Worm (Caenorhabditis elegans) whole organism, L1 larva: ENCODE results near the gene C48B4.13.

ENCODE experiments used
- C16A3.4 ChIP-seq: fragments of 150-350 bp; optimal IDR thresholded peaks from 2 replicates; lab custom pipeline; 2014; ENCODE audit warnings: missing biosample characterization, missing genetic modification characterization
- C34B4.2 ChIP-seq: sonication (generic microtip); optimal IDR thresholded peaks from 2 replicates; lab custom pipeline; 2017; ENCODE audit warnings: mild to moderate bottlenecking, missing genetic modification characterization, missing compliant biosample characterization
- F16B12.6 ChIP-seq: fragments of 150-350 bp; optimal IDR thresholded peaks from 2 replicates; lab custom pipeline; 2014; ENCODE audit warnings: missing biosample characterization, missing genetic modification characterization
- Y116A8C.19 ChIP-seq: sonication (generic microtip); optimal IDR thresholded peaks from 2 replicates; lab custom pipeline; 2016; ENCODE audit warnings: missing compliant biosample characterization, missing genetic modification characterization, borderline replicate concordance
- ceh-82 ChIP-seq, 3 experiments: fragments of 150-350 bp in 1 of 3; sonication (generic microtip) in 2 of 3; optimal IDR thresholded peaks; 2 replicates each; lab custom pipeline; 2014 to 2017; ENCODE audit warnings: missing biosample characterization in 3 of 3, missing genetic modification characterization in 3 of 3
- ceh-88 ChIP-seq: fragments of 200-800 bp; sonication (Bioruptor generic); IDR thresholded peaks from 2 replicates; pipeline ENCODE4 v1.3.6; 2022; ENCODE audit warnings: missing genetic modification characterization, missing compliant biosample characterization
- dpl-1 ChIP-seq, 3 experiments: fragments of 150-350 bp in 2 of 3; sonication (generic microtip) in 1 of 3; optimal IDR thresholded peaks; 2 replicates each; lab custom pipeline; 2014 to 2017; ENCODE audit warnings: missing biosample characterization in 3 of 3, missing genetic modification characterization in 3 of 3, missing genetic modification reagents in 3 of 3
- efl-1 ChIP-seq, 4 experiments: fragments of 150-350 bp; optimal IDR thresholded peaks in 3 of 4; peaks in 1 of 4; 1 replicate in 1 of 4; 2 replicates in 3 of 4; lab custom pipeline; 2014; ENCODE audit warnings: missing biosample characterization in 2 of 4, missing genetic modification characterization in 2 of 4, missing genetic modification reagents in 2 of 4
- efl-3 ChIP-seq: fragments of 200-800 bp; sonication (Bioruptor generic); optimal IDR thresholded peaks from 2 replicates; lab custom pipeline; 2018; ENCODE audit warnings: mild to moderate bottlenecking, missing genetic modification characterization, missing compliant biosample characterization
- elt-2 ChIP-seq: sonication (generic microtip); optimal IDR thresholded peaks from 2 replicates; lab custom pipeline; 2016; ENCODE audit warnings: missing genetic modification characterization, mild to moderate bottlenecking, inconsistent platforms, missing compliant biosample characterization, missing genetic modification reagents
- elt-3 ChIP-seq, 6 experiments: fragments of 150-350 bp in 1 of 6; sonication (generic microtip); optimal IDR thresholded peaks; 2 replicates each; lab custom pipeline; 2017 to 2018; ENCODE audit warnings: missing biosample characterization in 6 of 6, missing genetic modification characterization in 6 of 6, inconsistent platforms in 1 of 6
- fkh-10 ChIP-seq: sonication (generic microtip); optimal IDR thresholded peaks from 2 replicates; lab custom pipeline; 2017; ENCODE audit warnings: missing biosample characterization, missing genetic modification reagents, missing genetic modification characterization
- fkh-4 ChIP-seq: sonication (generic microtip); optimal IDR thresholded peaks from 2 replicates; lab custom pipeline; 2016; ENCODE audit warnings: missing compliant biosample characterization, missing genetic modification characterization, borderline replicate concordance
- fkh-8 ChIP-seq: sonication (generic microtip); optimal IDR thresholded peaks from 2 replicates; lab custom pipeline; 2016; ENCODE audit warnings: mild to moderate bottlenecking, missing genetic modification characterization, missing compliant biosample characterization
- fos-1 ChIP-seq: fragments of 150-350 bp; optimal IDR thresholded peaks from 2 replicates; lab custom pipeline; 2014; ENCODE audit warnings: missing biosample characterization, missing genetic modification characterization
- irx-1 ChIP-seq: sonication (generic microtip); optimal IDR thresholded peaks from 2 replicates; lab custom pipeline; 2016; ENCODE audit warnings: missing genetic modification characterization, missing compliant biosample characterization
- isw-1 ChIP-seq: fragments of 200-800 bp; sonication (Bioruptor generic); IDR thresholded peaks from 2 replicates; pipeline ENCODE4 v1.3.6; 2022; ENCODE audit warnings: missing genetic modification characterization, missing compliant biosample characterization
- jun-1 ChIP-seq: fragments of 150-350 bp; optimal IDR thresholded peaks from 2 replicates; lab custom pipeline; 2014; ENCODE audit warnings: missing biosample characterization, missing genetic modification reagents, missing genetic modification characterization
- lin-14 ChIP-seq: fragments of 200-800 bp; sonication (Bioruptor generic); optimal IDR thresholded peaks from 2 replicates; lab custom pipeline; 2018; ENCODE audit warnings: mild to moderate bottlenecking, missing genetic modification characterization, moderate library complexity, missing compliant biosample characterization
- lin-15B ChIP-seq: fragments of 150-350 bp; sonication (generic microtip); optimal IDR thresholded peaks from 3 replicates; lab custom pipeline; 2014; ENCODE audit warnings: missing biosample characterization, missing genetic modification characterization
- lin-35 ChIP-seq, 2 experiments: fragments of 150-350 bp; optimal IDR thresholded peaks; 2 replicates each; lab custom pipeline; 2014; ENCODE audit warnings: missing biosample characterization in 2 of 2, missing genetic modification characterization in 2 of 2, missing genetic modification reagents in 2 of 2
- lin-39 ChIP-seq: fragments of 150-350 bp; optimal IDR thresholded peaks from 2 replicates; lab custom pipeline; 2014; ENCODE audit warnings: missing biosample characterization, missing genetic modification reagents, missing genetic modification characterization
- lir-3 ChIP-seq: sonication (generic microtip); optimal IDR thresholded peaks from 2 replicates; lab custom pipeline; 2016; ENCODE audit warnings: mild to moderate bottlenecking, missing genetic modification characterization, moderate library complexity, missing compliant biosample characterization; ENCODE audit not compliant: poor library complexity
- lsy-2 ChIP-seq, 2 experiments: fragments of 150-350 bp; optimal IDR thresholded peaks; 2 replicates each; lab custom pipeline; 2014; ENCODE audit warnings: missing biosample characterization in 2 of 2, missing genetic modification characterization in 2 of 2
- mab-9 ChIP-seq: fragments of 200-800 bp; sonication (Bioruptor generic); IDR thresholded peaks from 2 replicates; pipeline ENCODE4 v1.3.6; 2022; ENCODE audit warnings: missing genetic modification reagents, missing genetic modification characterization, missing compliant biosample characterization
- mep-1 ChIP-seq: fragments of 150-350 bp; optimal IDR thresholded peaks from 2 replicates; lab custom pipeline; 2014; ENCODE audit warnings: missing biosample characterization, missing genetic modification characterization
- nhr-11 ChIP-seq: fragments of 150-350 bp; optimal IDR thresholded peaks from 2 replicates; lab custom pipeline; 2014; ENCODE audit warnings: missing biosample characterization, missing genetic modification characterization
- nhr-19 ChIP-seq: fragments of 200-800 bp; sonication (Bioruptor generic); conservative IDR thresholded peaks from 2 replicates; pipeline ENCODE4 v1.3.6; 2022; ENCODE audit warnings: missing genetic modification characterization, missing compliant biosample characterization
- nhr-20 ChIP-seq: sonication (generic microtip); optimal IDR thresholded peaks from 2 replicates; lab custom pipeline; 2016; ENCODE audit warnings: mild to moderate bottlenecking, missing genetic modification characterization, missing compliant biosample characterization
- nhr-47 ChIP-seq: sonication (generic microtip); optimal IDR thresholded peaks from 2 replicates; lab custom pipeline; 2016; ENCODE audit warnings: mild to moderate bottlenecking, missing genetic modification characterization, moderate library complexity, missing compliant biosample characterization
- nhr-85 ChIP-seq: sonication (generic microtip); peaks from one replicate; lab custom pipeline; 2016; ENCODE audit warnings: missing genetic modification characterization, inconsistent platforms, missing compliant biosample characterization
- nhr-90 ChIP-seq: sonication (generic microtip); optimal IDR thresholded peaks from 2 replicates; lab custom pipeline; 2016; ENCODE audit warnings: mild to moderate bottlenecking, missing genetic modification characterization, missing compliant biosample characterization; ENCODE audit not compliant: poor library complexity
- pqm-1 ChIP-seq: sonication (generic microtip); optimal IDR thresholded peaks from 3 replicates; lab custom pipeline; 2017; ENCODE audit warnings: missing biosample characterization, missing genetic modification characterization
- rnt-1 ChIP-seq: sonication (generic microtip); optimal IDR thresholded peaks from 2 replicates; lab custom pipeline; 2016; ENCODE audit warnings: mild to moderate bottlenecking, missing genetic modification characterization, moderate library complexity, missing compliant biosample characterization
- skn-1 ChIP-seq: fragments of 150-350 bp; optimal IDR thresholded peaks from 2 replicates; lab custom pipeline; 2014; ENCODE audit warnings: missing biosample characterization, missing genetic modification characterization
- sox-4 ChIP-seq: sonication (generic microtip); optimal IDR thresholded peaks from 2 replicates; lab custom pipeline; 2016; ENCODE audit warnings: missing genetic modification characterization, missing compliant biosample characterization
- sptf-1 ChIP-seq: fragments of 150-350 bp; optimal IDR thresholded peaks from 2 replicates; lab custom pipeline; 2014; ENCODE audit warnings: missing biosample characterization, missing genetic modification characterization
- swsn-7 ChIP-seq: sonication (generic microtip); optimal IDR thresholded peaks from 2 replicates; lab custom pipeline; 2016; ENCODE audit warnings: missing genetic modification characterization, missing compliant biosample characterization
- tbx-2 ChIP-seq: sonication (generic microtip); optimal IDR thresholded peaks from 2 replicates; lab custom pipeline; 2016; ENCODE audit warnings: missing genetic modification characterization, missing compliant biosample characterization
- tlp-1 ChIP-seq: fragments of 150-350 bp; optimal IDR thresholded peaks from 2 replicates; lab custom pipeline; 2014; ENCODE audit warnings: missing biosample characterization, missing genetic modification characterization
- unc-98 ChIP-seq: fragments of 200-800 bp; sonication (Bioruptor generic); IDR thresholded peaks from 2 replicates; pipeline ENCODE4 v1.3.6; 2022; ENCODE audit warnings: missing genetic modification characterization, missing compliant biosample characterization
- zag-1 ChIP-seq: fragments of 150-350 bp; optimal IDR thresholded peaks from 2 replicates; lab custom pipeline; 2014; ENCODE audit warnings: missing biosample characterization, missing genetic modification characterization
- zip-4 ChIP-seq: fragments of 200-800 bp; sonication (Bioruptor generic); optimal IDR thresholded peaks from 2 replicates; lab custom pipeline; 2018; ENCODE audit warnings: mild to moderate bottlenecking, missing genetic modification characterization, moderate library complexity, missing compliant biosample characterization
- ztf-11 ChIP-seq, 2 experiments: sonication (generic microtip); optimal IDR thresholded peaks; 2 replicates each; lab custom pipeline; 2016 to 2017; ENCODE audit warnings: missing genetic modification characterization in 2 of 2, missing biosample characterization in 1 of 2, missing compliant biosample characterization in 1 of 2

Gene C48B4.13

ce11 chrIII:9600645-9601044 lies 32.1 kb downstream of the C48B4.13 start, which contains the start of gene F58A4.2:
TSS of gene F58A4.2 (minus strand) at chrIII:9600745.
- TF ChIP-seq isw-1 (GFP tag; lab: Robert Waterston, UW) (no peak), efl-1 (optimal IDR thresholded peaks at IDR 0.05; lab: Kevin White, UChicago) (peak in 1 of 2 experiments; percentile 79), efl-1 (GFP tag; optimal IDR thresholded peaks at IDR 0.05 in 1 of 2; lab: Kevin White, UChicago) (peak in 1 of 2 experiments; percentile 19)

DNA sequence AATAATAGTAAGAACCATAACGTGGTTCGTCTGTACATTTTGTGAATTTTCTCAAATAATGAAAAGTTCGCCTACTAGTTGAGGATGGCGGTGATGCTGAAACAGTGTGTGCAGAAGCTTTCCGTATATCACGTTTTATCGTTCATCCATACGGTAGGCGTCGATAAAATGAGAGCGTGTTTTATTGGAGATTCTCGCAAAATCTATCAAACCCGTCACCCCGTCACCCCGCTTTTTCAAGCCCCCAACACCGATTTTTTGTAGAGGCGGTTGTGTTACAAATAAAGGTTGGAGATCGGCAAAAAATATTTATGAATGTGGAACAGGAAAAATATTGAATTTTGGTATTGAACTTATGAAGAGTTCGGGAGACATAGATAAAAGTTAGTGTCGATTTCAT lies 40.1 kb downstream of the C48B4.13 start, which contains the start of gene clec-161:
Gene clec-161, minus strand, starts transcription at position 101 of the 400 bp plus-strand sequence.
- TF ChIP-seq nhr-85 (tag; lab: Kevin White, UChicago) (no peak), C16A3.4 (tag; lab: Kevin White, UChicago) (no peak), jun-1 (no peak), lin-15B (tag; lab: Kevin White, UChicago) (no peak), elt-2 (tag; lab: Kevin White, UChicago) (no peak), lin-14 (GFP tag; lab: Kevin White, UChicago) (no peak), sox-4 (tag; lab: Kevin White, UChicago) (no peak), ceh-88 (GFP tag; lab: Robert Waterston, UW) (no peak)

DNA sequence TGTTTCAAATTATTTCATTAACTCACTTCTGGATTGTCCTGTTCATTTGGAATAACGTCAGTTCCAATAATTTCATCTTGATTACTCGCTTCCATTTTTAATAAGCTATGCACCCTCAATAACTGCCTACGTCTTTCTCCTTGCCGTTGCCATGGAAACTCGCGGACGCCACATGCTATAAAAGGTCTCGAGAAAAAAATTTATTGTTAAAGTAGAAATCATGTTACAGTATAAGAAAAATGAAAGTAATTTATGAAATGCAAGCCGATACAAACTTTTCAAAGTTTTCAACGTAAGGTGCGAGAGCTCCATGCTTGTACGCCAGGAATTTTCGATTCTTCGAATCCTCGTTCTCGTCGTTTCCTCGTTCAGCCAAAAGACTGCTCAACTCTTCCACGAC lies 43.5 kb downstream of the C48B4.13 start, which contains the start of gene bbs-4:
Gene bbs-4, minus strand, starts transcription at position 101 of the 400 bp plus-strand sequence.
- TF ChIP-seq irx-1: no peak
- peak; percentile 54 for TF ChIP-seq fkh-8 (tag; lab: Kevin White, UChicago)

DNA sequence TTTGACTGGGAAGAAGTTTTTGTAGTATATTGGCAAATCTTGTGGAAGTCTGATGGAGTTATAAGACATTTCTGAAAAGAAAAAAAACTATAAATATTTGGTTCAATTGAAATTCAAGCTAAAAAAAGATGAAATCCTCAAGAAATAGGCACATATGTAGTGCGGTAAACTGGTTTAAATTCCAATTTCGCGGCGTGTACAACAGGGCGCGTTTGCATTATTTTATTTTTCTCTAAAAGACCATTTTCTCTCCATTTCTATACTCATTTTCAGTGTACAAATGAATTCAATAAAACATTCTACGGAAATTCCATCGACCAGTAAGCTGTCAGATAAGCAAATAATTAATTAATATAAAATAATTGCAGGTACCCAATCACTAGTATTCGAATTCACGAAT lies 45.7 kb downstream of the C48B4.13 start, which contains the start of the genes pri-1 and F58A4.6:
Gene pri-1, minus strand, starts transcription at position 71 of the 400 bp plus-strand sequence.
Gene F58A4.6, plus strand, starts transcription at position 272 of the 400 bp plus-strand sequence.
- TF ChIP-seq fos-1 (tag; lab: Kevin White, UChicago): no peak
- no peak for TF ChIP-seq efl-3 (GFP tag; lab: Kevin White, UChicago)
- TF ChIP-seq lin-15B (tag; lab: Kevin White, UChicago): peak; percentile 32
- TF ChIP-seq zag-1: no peak
- peak; percentile 35 for TF ChIP-seq C16A3.4 (tag; lab: Kevin White, UChicago)
- no peak for TF ChIP-seq fkh-8 (tag; lab: Kevin White, UChicago)
- peak; percentile 28 for TF ChIP-seq nhr-90 (tag; lab: Kevin White, UChicago)
- TF ChIP-seq lsy-2 (tag; optimal IDR thresholded peaks at IDR 0.05; lab: Kevin White, UChicago): peak; percentile 28 to 76
- TF ChIP-seq Y116A8C.19 (tag; lab: Kevin White, UChicago): no peak
- TF ChIP-seq C34B4.2 (tag; lab: Kevin White, UChicago): no peak
- TF ChIP-seq sptf-1: no peak
- TF ChIP-seq skn-1 (tag; lab: Kevin White, UChicago): peak; percentile 12
- peak; percentile 81 to 91 (median 86) for TF ChIP-seq dpl-1 (GFP tag; optimal IDR thresholded peaks at IDR 0.05; lab: Kevin White, UChicago)
- peak; percentile 30 for TF ChIP-seq mep-1
- TF ChIP-seq fkh-10 (GFP tag; lab: Kevin White, UChicago): no peak
- peak; percentile 24 for TF ChIP-seq nhr-47 (tag; lab: Kevin White, UChicago)
- TF ChIP-seq nhr-85 (tag; lab: Kevin White, UChicago): peak; percentile 76
- no peak for TF ChIP-seq nhr-11
- TF ChIP-seq ceh-82 (tag; optimal IDR thresholded peaks at IDR 0.05; lab: Kevin White, UChicago): peak in 1 of 3 experiments; percentile 56
- peak in 1 of 2 experiments; percentile 2 for TF ChIP-seq ztf-11 (tag; optimal IDR thresholded peaks at IDR 0.05; lab: Kevin White, UChicago)
- peak; percentile 40 for TF ChIP-seq rnt-1 (tag; lab: Kevin White, UChicago)
- peak; percentile 88 to 90 for TF ChIP-seq efl-1 (optimal IDR thresholded peaks at IDR 0.05; lab: Kevin White, UChicago)
- TF ChIP-seq efl-1 (GFP tag; optimal IDR thresholded peaks at IDR 0.05 in 1 of 2; lab: Kevin White, UChicago): peak; percentile 90 to 99
- no peak for TF ChIP-seq mab-9 (GFP tag; lab: Robert Waterston, UW)
- TF ChIP-seq elt-3 (tag; optimal IDR thresholded peaks at IDR 0.05; lab: Kevin White, UChicago): peak in 1 of 6 experiments; percentile 28
- peak; percentile 48 for TF ChIP-seq F16B12.6 (tag; lab: Kevin White, UChicago)
- peak; percentile 7 for TF ChIP-seq swsn-7 (tag; lab: Kevin White, UChicago)
- TF ChIP-seq tlp-1 (tag; lab: Kevin White, UChicago): no peak
- no peak for TF ChIP-seq pqm-1 (tag; lab: Kevin White, UChicago)
- TF ChIP-seq lin-35 (GFP tag; optimal IDR thresholded peaks at IDR 0.05; lab: Kevin White, UChicago): peak; percentile 82 to 94
- no peak for TF ChIP-seq lir-3 (tag; lab: Kevin White, UChicago)
- TF ChIP-seq tbx-2: peak; percentile 19
- TF ChIP-seq lin-39 (tag; lab: Kevin White, UChicago): no peak
- TF ChIP-seq nhr-19: no peak; the same call in 1 of the 2 replicates
- no peak for TF ChIP-seq unc-98 (GFP tag; lab: Robert Waterston, UW)
- no peak for TF ChIP-seq zip-4 (GFP tag; lab: Kevin White, UChicago)
- peak; percentile 31 for TF ChIP-seq nhr-20 (tag; lab: Kevin White, UChicago)
- TF ChIP-seq fkh-4: no peak
